Fruit fly (Drosophila melanogaster): Measurements from ENCODE around the gene Ubc2.

Ubc2 gene

dm6 chr2L:10753618-10754017 lies 14.2 kb downstream of the Ubc2 start:
- TF ChIP-seq CG1603 (tag; optimal IDR thresholded peaks at IDR 0.05) (no peak), sr (GFP tag; IDR thresholded peaks at IDR 0.05) (no peak), CG4282 (GFP tag; optimal IDR thresholded peaks at IDR 0.05) (no peak), ftz-f1 (GFP tag; optimal IDR thresholded peaks at IDR 0.05) (peak; percentile 29), CG2199 (GFP tag; IDR thresholded peaks at IDR 0.05) (no peak), chinmo (GFP tag; IDR thresholded peaks at IDR 0.05; ENCODE audit: partially characterized antibody) (0 out of 4 replicates have a peak, but pooled peaks have one; percentile 50), Hr39 (optimal IDR thresholded peaks at IDR 0.05) (no peak), CG4328 (GFP tag; optimal IDR thresholded peaks at IDR 0.05) (no peak), CG8924 (tag; optimal IDR thresholded peaks at IDR 0.05) (no peak), CG12219 (GFP tag; optimal IDR thresholded peaks at IDR 0.05) (no peak), sim (GFP tag; IDR thresholded peaks at IDR 0.05) (no peak), dmrt11E (tag; optimal IDR thresholded peaks at IDR 0.05) (no peak), onecut (GFP tag; IDR thresholded peaks at IDR 0.05) (peak; percentile 55; the same call in 1 of the 2 replicates), pnt (GFP tag; optimal IDR thresholded peaks at IDR 0.05) (no peak), ATbp (GFP tag; optimal IDR thresholded peaks at IDR 0.05) (no peak), Tbp (GFP tag; optimal IDR thresholded peaks at IDR 0.05) (no peak), Bteb2 (GFP tag; optimal IDR thresholded peaks at IDR 0.05) (no peak), CG1024 (GFP tag; IDR thresholded peaks at IDR 0.05) (no peak), CG6765 (GFP tag; optimal IDR thresholded peaks at IDR 0.05) (no peak), ro (GFP tag; IDR thresholded peaks at IDR 0.05) (no peak), Ets65A (GFP tag) (peak; percentile 87), kni (GFP tag; optimal IDR thresholded peaks at IDR 0.05) (no peak), fru (optimal IDR thresholded peaks at IDR 0.05) (no peak), CG15011 (GFP tag; optimal IDR thresholded peaks at IDR 0.05) (no peak), B-H2 (GFP tag; optimal IDR thresholded peaks at IDR 0.05) (no peak), HLHmδ (GFP tag; optimal IDR thresholded peaks at IDR 0.05) (no peak), pan (optimal IDR thresholded peaks at IDR 0.05) (no peak), pan (GFP tag; optimal IDR thresholded peaks at IDR 0.05 in 1 of 2, IDR thresholded peaks at IDR 0.05 in 1 of 2) (no peak), Fer3 (tag; optimal IDR thresholded peaks at IDR 0.05) (no peak), CG42726 (GFP tag; IDR thresholded peaks at IDR 0.05; ENCODE audit: partially characterized antibody) (no peak), caup (GFP tag; optimal IDR thresholded peaks at IDR 0.05; ENCODE audit: severe bottlenecking) (no peak), CG2129 (GFP tag; IDR thresholded peaks at IDR 0.05; ENCODE audit: partially characterized antibody) (no peak), grn (GFP tag; optimal IDR thresholded peaks at IDR 0.05) (peak; percentile 56), zen (tag; optimal IDR thresholded peaks at IDR 0.05) (no peak), CG13624 (GFP tag; optimal IDR thresholded peaks at IDR 0.05) (no peak), Camta (GFP tag; optimal IDR thresholded peaks at IDR 0.05) (no peak), CG10267 (tag; optimal IDR thresholded peaks at IDR 0.05) (no peak), Ravus (GFP tag; IDR thresholded peaks at IDR 0.05) (no peak), CG12769 (tag; optimal IDR thresholded peaks at IDR 0.05) (peak; percentile 2), CG7987 (GFP tag; optimal IDR thresholded peaks at IDR 0.05) (no peak), Rfx (GFP tag; IDR thresholded peaks at IDR 0.05) (no peak), CG18764 (GFP tag; optimal IDR thresholded peaks at IDR 0.05) (no peak)

dm6 chr2L:10752668-10753067 lies 15.1 kb downstream of the Ubc2 start:
- TF ChIP-seq CG7372 (GFP tag; IDR thresholded peaks at IDR 0.05) (peak; percentile 18; the same call in 1 of the 2 replicates), phol (tag; optimal IDR thresholded peaks at IDR 0.05) (no peak)

Measured in whole organism, embryonic.